Worm (Caenorhabditis elegans) whole organism, midembryonic: ENCODE measurements around the gene lgc-35.

ENCODE experiments used
- T22C8.4 ChIP-seq: fragments of 200-800 bp; sonication (Bioruptor generic); IDR thresholded peaks from 2 replicates; pipeline ENCODE4 v1.3.6; 2022; ENCODE audit warnings: missing genetic modification characterization, missing compliant biosample characterization
- cog-1 ChIP-seq: sonication (generic microtip); optimal IDR thresholded peaks from 2 replicates; lab custom pipeline; 2016; ENCODE audit warnings: missing genetic modification characterization, missing compliant biosample characterization
- flt-1 ChIP-seq: fragments of 200-800 bp; sonication (Bioruptor generic); IDR thresholded peaks from 2 replicates; pipeline ENCODE4 v1.3.6; 2022; ENCODE audit warnings: missing genetic modification characterization, missing compliant biosample characterization
- klf-2 ChIP-seq: fragments of 200-800 bp; sonication (Bioruptor generic); conservative IDR thresholded peaks from 2 replicates; pipeline ENCODE4 v1.3.6; 2022; ENCODE audit warnings: missing genetic modification reagents, missing genetic modification characterization, missing compliant biosample characterization
- med-1 ChIP-seq: sonication (generic microtip); optimal IDR thresholded peaks from 2 replicates; lab custom pipeline; 2017; ENCODE audit warnings: missing genetic modification characterization, mild to moderate bottlenecking, missing compliant biosample characterization, antibody characterized with exemption, missing genetic modification reagents; ENCODE audit not compliant: insufficient read depth
- ref-1 ChIP-seq: fragments of 200-800 bp; sonication (Bioruptor generic); conservative IDR thresholded peaks from 2 replicates; pipeline ENCODE4 v1.3.6; 2022; ENCODE audit warnings: missing genetic modification reagents, missing genetic modification characterization, missing compliant biosample characterization
- tab-1 ChIP-seq: fragments of 200-800 bp; sonication (Bioruptor generic); IDR thresholded peaks from 2 replicates; pipeline ENCODE4 v1.3.6; 2022; ENCODE audit warnings: missing genetic modification characterization, missing compliant biosample characterization
- ztf-23 ChIP-seq: fragments of 200-800 bp; sonication (Bioruptor generic); IDR thresholded peaks from 2 replicates; pipeline ENCODE4 v1.3.6; 2022; ENCODE audit warnings: missing genetic modification reagents, missing genetic modification characterization, missing compliant biosample characterization
- ztf-29 ChIP-seq: fragments of 200-800 bp; sonication (Bioruptor generic); IDR thresholded peaks from 2 replicates; pipeline ENCODE4 v1.3.6; 2022; ENCODE audit warnings: missing genetic modification reagents, missing genetic modification characterization, missing compliant biosample characterization

The lgc-35 gene

ce11 chrII:12805161-12805560 lies 34.8 kb downstream of the lgc-35 start, which contains the start of the genes Y46G5A.18 and Y46G5A.47:
Gene Y46G5A.18, minus strand, starts transcription at chrII:12805261.
Gene Y46G5A.47, minus strand, starts transcription at chrII:12805306.
- TF ChIP-seq ztf-23 (GFP tag; lab: Robert Waterston, UW): no peak
- no peak for TF ChIP-seq med-1 (GFP tag; lab: Kevin White, UChicago)
- peak; percentile 47; the same call in 1 of the 2 replicates for TF ChIP-seq T22C8.4 (GFP tag; lab: Robert Waterston, UW)

- TF ChIP-seq ztf-29 (GFP tag; lab: Robert Waterston, UW): no peak
- TF ChIP-seq ztf-23 (GFP tag; lab: Robert Waterston, UW): no peak
- no peak for TF ChIP-seq tab-1 (GFP tag; lab: Robert Waterston, UW)
- no peak for TF ChIP-seq flt-1 (GFP tag; lab: Robert Waterston, UW)
- no peak for TF ChIP-seq T22C8.4 (GFP tag; lab: Robert Waterston, UW)
- TF ChIP-seq med-1 (GFP tag; lab: Kevin White, UChicago): no peak
- TF ChIP-seq ref-1 (GFP tag; lab: Robert Waterston, UW): no peak
- no peak for TF ChIP-seq cog-1 (tag; lab: Kevin White, UChicago)
- TF ChIP-seq klf-2 (GFP tag; lab: Robert Waterston, UW): no peak
These were observed 39.9 kb downstream of the lgc-35 start for ce11 chrII:12799927-12800522.

ce11 chrII:12799364-12799763 lies 40.6 kb downstream of the lgc-35 start:
- no peak for TF ChIP-seq tab-1 (GFP tag; lab: Robert Waterston, UW)
- no peak for TF ChIP-seq med-1 (GFP tag; lab: Kevin White, UChicago)
- TF ChIP-seq ref-1 (GFP tag; lab: Robert Waterston, UW): no peak
- no peak for TF ChIP-seq cog-1 (tag; lab: Kevin White, UChicago)
- TF ChIP-seq klf-2 (GFP tag; lab: Robert Waterston, UW): no peak
- TF ChIP-seq ztf-23 (GFP tag; lab: Robert Waterston, UW): 0 out of 2 replicates have a peak, but pooled peaks have one; percentile 8
- peak; percentile 25; the same call in 1 of the 2 replicates for TF ChIP-seq flt-1 (GFP tag; lab: Robert Waterston, UW)
- no peak for TF ChIP-seq T22C8.4 (GFP tag; lab: Robert Waterston, UW)

- TF ChIP-seq med-1 (GFP tag; lab: Kevin White, UChicago): no peak
- TF ChIP-seq tab-1 (GFP tag; lab: Robert Waterston, UW): no peak
- TF ChIP-seq flt-1 (GFP tag; lab: Robert Waterston, UW): peak; percentile 64
- TF ChIP-seq cog-1 (tag; lab: Kevin White, UChicago): peak; percentile 54
- TF ChIP-seq ztf-29 (GFP tag; lab: Robert Waterston, UW): no peak
- TF ChIP-seq ztf-23 (GFP tag; lab: Robert Waterston, UW): no peak
- TF ChIP-seq T22C8.4 (GFP tag; lab: Robert Waterston, UW): no peak
- no peak for TF ChIP-seq klf-2 (GFP tag; lab: Robert Waterston, UW)
- TF ChIP-seq ref-1 (GFP tag; lab: Robert Waterston, UW): no peak
These were observed 41.1 kb downstream of the lgc-35 start for ce11 chrII:12798814-12799213.

ce11 chrII:12797211-12797794 lies 42.7 kb downstream of the lgc-35 start:
- no peak for TF ChIP-seq klf-2 (GFP tag; lab: Robert Waterston, UW)
- TF ChIP-seq ref-1 (GFP tag; lab: Robert Waterston, UW): no peak
- no peak for TF ChIP-seq flt-1 (GFP tag; lab: Robert Waterston, UW)
- no peak for TF ChIP-seq med-1 (GFP tag; lab: Kevin White, UChicago)
- TF ChIP-seq tab-1 (GFP tag; lab: Robert Waterston, UW): no peak
- TF ChIP-seq T22C8.4 (GFP tag; lab: Robert Waterston, UW): no peak
- TF ChIP-seq ztf-29 (GFP tag; lab: Robert Waterston, UW): no peak
- no peak for TF ChIP-seq ztf-23 (GFP tag; lab: Robert Waterston, UW)
- TF ChIP-seq cog-1 (tag; lab: Kevin White, UChicago): no peak

- TF ChIP-seq T22C8.4 (GFP tag; lab: Robert Waterston, UW): no peak
- TF ChIP-seq ztf-29 (GFP tag; lab: Robert Waterston, UW): no peak
- TF ChIP-seq tab-1 (GFP tag; lab: Robert Waterston, UW): no peak
- TF ChIP-seq med-1 (GFP tag; lab: Kevin White, UChicago): no peak
- TF ChIP-seq flt-1 (GFP tag; lab: Robert Waterston, UW): no peak
- no peak for TF ChIP-seq cog-1 (tag; lab: Kevin White, UChicago)
- TF ChIP-seq klf-2 (GFP tag; lab: Robert Waterston, UW): no peak
- TF ChIP-seq ref-1 (GFP tag; lab: Robert Waterston, UW): no peak
- no peak for TF ChIP-seq ztf-23 (GFP tag; lab: Robert Waterston, UW)
These were observed 43.9 kb downstream of the lgc-35 start, which contains the start of gene cpt-1 for ce11 chrII:12796040-12796502. Gene cpt-1, minus strand, starts transcription at chrII:12796452.

- TF ChIP-seq ztf-29 (GFP tag; lab: Robert Waterston, UW) (no peak), ztf-23 (GFP tag; lab: Robert Waterston, UW) (no peak), tab-1 (GFP tag; lab: Robert Waterston, UW) (no peak), T22C8.4 (GFP tag; lab: Robert Waterston, UW) (no peak), med-1 (GFP tag; lab: Kevin White, UChicago) (no peak), klf-2 (GFP tag; lab: Robert Waterston, UW) (no peak), ref-1 (GFP tag; lab: Robert Waterston, UW) (no peak), flt-1 (GFP tag; lab: Robert Waterston, UW) (no peak), cog-1 (tag; lab: Kevin White, UChicago) (no peak)
These were observed 44.8 kb downstream of the lgc-35 start for ce11 chrII:12795188-12795587.

- TF ChIP-seq cog-1 (tag; lab: Kevin White, UChicago) (no peak), T22C8.4 (GFP tag; lab: Robert Waterston, UW) (0 out of 2 replicates have a peak, but pooled peaks have one; percentile 12)
These were observed 49.6 kb downstream of the lgc-35 start for ce11 chrII:12790392-12790791.
